Fruit fly (Drosophila melanogaster) whole organism: ENCODE results near the gene Nplp4.

ENCODE experiments used
- CG8478 ChIP-seq: fragments of >200 bp; optimal IDR thresholded peaks from 2 replicates; lab custom pipeline; 2018; ENCODE audit warnings: inconsistent platforms
- Dll ChIP-seq: fragments of >200 bp; optimal IDR thresholded peaks from 2 replicates; lab custom pipeline; 2017
- EcR ChIP-seq, 2 experiments: fragments of >200 bp; optimal IDR thresholded peaks; 2 replicates each; lab custom pipeline; 2017; ENCODE audit warnings: missing biosample characterization in 2 of 2, missing genetic modification characterization in 2 of 2, missing genetic modification reagents in 2 of 2
- psq ChIP-seq: fragments of >200 bp; optimal IDR thresholded peaks from 2 replicates; lab custom pipeline; 2017

- TF ChIP-seq CG8478 (no peak), psq (lab: Kevin White, UChicago) (no peak), Dll (no peak), EcR (GFP tag; optimal IDR thresholded peaks at IDR 0.05; lab: Kevin White, UChicago) (no peak)
Observed at dm6 chr2L:2010335-2011061, 2.3 kb downstream of the Nplp4 start.
